Fruit fly (Drosophila melanogaster): Measurements from ENCODE around the gene VhaAC39-2.

VhaAC39-2 gene

DNA sequence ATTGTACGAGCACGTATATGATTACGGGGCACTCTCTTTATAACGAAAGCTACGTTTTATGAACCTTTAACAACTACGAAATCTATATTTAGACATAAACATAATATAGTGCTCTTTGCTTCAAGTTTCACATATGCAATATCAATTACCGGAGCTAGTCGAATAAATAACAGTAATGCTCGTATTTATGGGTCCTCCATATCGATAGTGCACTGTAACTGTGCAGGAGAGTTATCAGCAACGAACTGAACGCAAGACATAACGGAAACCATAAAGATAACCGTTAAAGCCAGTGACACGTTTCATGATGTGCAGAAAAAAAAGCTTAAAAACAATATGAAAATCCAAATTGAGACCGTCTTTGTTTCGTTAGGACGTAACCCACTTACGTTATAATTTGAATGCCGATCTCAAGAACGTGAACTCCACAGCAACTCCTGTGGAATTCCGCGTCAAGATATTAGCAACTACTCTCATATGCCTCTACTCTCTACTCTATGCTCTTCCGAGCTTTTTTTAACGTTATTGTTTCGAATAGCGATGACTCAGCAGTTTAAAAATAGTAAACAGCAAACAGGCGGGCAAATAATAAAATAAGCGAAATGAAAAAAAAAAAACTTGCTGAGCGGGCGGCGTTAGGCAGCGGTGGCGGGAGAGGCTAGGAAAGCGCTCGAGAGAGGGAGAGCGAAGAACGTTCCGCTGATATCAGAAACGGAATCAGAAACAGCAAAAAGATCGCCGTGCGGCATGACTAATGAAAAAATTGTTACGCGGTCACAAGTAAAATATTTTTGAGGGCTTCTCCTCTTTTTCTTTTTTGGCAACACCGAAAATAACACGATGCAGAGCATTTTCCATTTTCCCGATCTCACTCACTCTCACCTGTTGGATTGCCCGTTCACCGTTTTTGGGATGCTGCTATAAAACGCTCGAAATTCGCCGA lies 31.1 kb upstream of the VhaAC39-2 start (continued):
- TF ChIP-seq cato (GFP tag; optimal IDR thresholded peaks at IDR 0.05; ENCODE audit: borderline replicate concordance), result peak; percentile 7
- no peak for TF ChIP-seq eyg (GFP tag; optimal IDR thresholded peaks at IDR 0.05)
- TF ChIP-seq Sry-β (GFP tag; optimal IDR thresholded peaks at IDR 0.05), result no peak
- peak; percentile 84 for TF ChIP-seq ci (GFP tag; IDR thresholded peaks at IDR 0.05)
- TF ChIP-seq Six4 (GFP tag; optimal IDR thresholded peaks at IDR 0.05), result peak; percentile 36
- TF ChIP-seq lov (optimal IDR thresholded peaks at IDR 0.05), result no peak
- TF ChIP-seq lov (GFP tag; IDR thresholded peaks at IDR 0.05), result peak; percentile 71; the same call in 1 of the 3 replicates
- TF ChIP-seq CG9932 (GFP tag; IDR thresholded peaks at IDR 0.05), result peak; percentile 81
- peak; percentile 18 for TF ChIP-seq CG10147 (GFP tag; optimal IDR thresholded peaks at IDR 0.05)
- TF ChIP-seq CG17361 (GFP tag; IDR thresholded peaks at IDR 0.05), result peak; percentile 75
- peak; percentile 39 for TF ChIP-seq CG14710 (tag; optimal IDR thresholded peaks at IDR 0.05)
- no peak for TF ChIP-seq abd-A (tag; optimal IDR thresholded peaks at IDR 0.05)
- TF ChIP-seq CG17328 (GFP tag; IDR thresholded peaks at IDR 0.05), result peak; percentile 72
- TF ChIP-seq Jarid2 (GFP tag; optimal IDR thresholded peaks at IDR 0.05), result no peak
- peak; percentile 45 for TF ChIP-seq CG30431 (GFP tag; optimal IDR thresholded peaks at IDR 0.05)
- TF ChIP-seq CG4854 (GFP tag; optimal IDR thresholded peaks at IDR 0.05), result peak; percentile 56
- TF ChIP-seq CG10209 (GFP tag; optimal IDR thresholded peaks at IDR 0.05), result peak; percentile 76
- no peak; the same call in 1 of the 2 replicates for TF ChIP-seq GATAe (GFP tag; conservative IDR thresholded peaks at IDR 0.05)
- no peak for TF ChIP-seq crc (GFP tag; optimal IDR thresholded peaks at IDR 0.05)
- peak; percentile 90 for TF ChIP-seq lbe (GFP tag; optimal IDR thresholded peaks at IDR 0.05)
- TF ChIP-seq CG3995 (GFP tag; optimal IDR thresholded peaks at IDR 0.05), result peak; percentile 38
- no peak for TF ChIP-seq br (optimal IDR thresholded peaks at IDR 0.05)
- TF ChIP-seq Hr3 (GFP tag; optimal IDR thresholded peaks at IDR 0.05), result peak; percentile 69
- no peak for TF ChIP-seq CG33557 (GFP tag; optimal IDR thresholded peaks at IDR 0.05)
- peak; percentile 54 for TF ChIP-seq CG32772 (GFP tag; IDR thresholded peaks at IDR 0.05)
- no peak for TF ChIP-seq dan (GFP tag; IDR thresholded peaks at IDR 0.05)
- peak; percentile 81 for TF ChIP-seq CG18599 (GFP tag; optimal IDR thresholded peaks at IDR 0.05)
- TF ChIP-seq HmgZ (tag; optimal IDR thresholded peaks at IDR 0.05), result peak; percentile 76
- TF ChIP-seq CG14860 (GFP tag; IDR thresholded peaks at IDR 0.05; ENCODE audit: partially characterized antibody), result no peak
- TF ChIP-seq CG34422 (GFP tag; IDR thresholded peaks at IDR 0.05), result no peak
- TF ChIP-seq HHEX (GFP tag; optimal IDR thresholded peaks at IDR 0.05), result peak; percentile 74
- TF ChIP-seq Dad (GFP tag; optimal IDR thresholded peaks at IDR 0.05), result peak; percentile 49
- TF ChIP-seq CHES-1-like (GFP tag; optimal IDR thresholded peaks at IDR 0.05), result peak; percentile 69
- peak in 1 of 2 experiments; percentile 82 for TF ChIP-seq bsh (GFP tag; optimal IDR thresholded peaks at IDR 0.05)
- peak; percentile 68 for TF ChIP-seq CG3847 (GFP tag; IDR thresholded peaks at IDR 0.05)
- TF ChIP-seq ttk (GFP tag; IDR thresholded peaks at IDR 0.05), result peak; percentile 56
- TF ChIP-seq YL-1 (GFP tag; optimal IDR thresholded peaks at IDR 0.05), result no peak
- peak; percentile 1 for TF ChIP-seq ash1 (GFP tag; optimal IDR thresholded peaks at IDR 0.05)
- TF ChIP-seq chn (GFP tag; optimal IDR thresholded peaks at IDR 0.05), result peak; percentile 74
- TF ChIP-seq CG17612 (GFP tag; IDR thresholded peaks at IDR 0.05), result no peak
- TF ChIP-seq CG2199 (GFP tag; IDR thresholded peaks at IDR 0.05), result 0 out of 3 replicates have a peak, but pooled peaks have one; percentile 10
- TF ChIP-seq CG11247 (GFP tag; IDR thresholded peaks at IDR 0.05), result peak; percentile 75
- peak; percentile 72 for TF ChIP-seq CG12744 (GFP tag; optimal IDR thresholded peaks at IDR 0.05)
- TF ChIP-seq Rx (GFP tag; IDR thresholded peaks at IDR 0.05), result 0 out of 2 replicates have a peak, but pooled peaks have one; percentile 33
- TF ChIP-seq Mrtf (GFP tag; IDR thresholded peaks at IDR 0.05), result peak; percentile 67; the same call in 2 of the 3 replicates
- TF ChIP-seq Rfx (GFP tag; IDR thresholded peaks at IDR 0.05), result peak; percentile 88
- peak; percentile 83 for TF ChIP-seq CG14441 (GFP tag; IDR thresholded peaks at IDR 0.05)
- TF ChIP-seq Dip3 (GFP tag; optimal IDR thresholded peaks at IDR 0.05), result peak; percentile 61
- TF ChIP-seq CG1647 (GFP tag; optimal IDR thresholded peaks at IDR 0.05), result peak; percentile 41

Data from whole organism, embryonic.